Fruit fly (Drosophila melanogaster): Measurements from ENCODE around the gene Ir100a.

DNA sequence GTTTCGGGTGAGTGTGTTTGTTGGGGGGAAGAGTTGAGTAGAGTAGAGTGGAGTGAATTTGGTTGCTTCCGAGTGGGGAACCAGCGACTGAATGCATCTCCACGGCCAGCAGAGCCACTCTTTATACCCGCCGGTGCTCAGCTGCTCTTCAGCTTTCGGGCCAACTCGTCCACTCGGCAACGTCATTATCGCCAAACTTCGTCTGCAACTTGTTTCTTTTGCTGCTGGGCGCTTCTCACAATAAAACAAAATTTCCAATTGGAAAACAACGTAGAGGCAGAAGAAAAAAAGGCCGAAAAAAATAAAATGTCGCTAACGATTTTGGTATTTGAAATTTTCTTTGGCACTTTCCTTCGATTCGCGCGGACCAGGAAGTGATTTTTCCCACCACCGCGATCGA lies 36.1 kb upstream of the Ir100a start, which contains the start of gene CG2150:
- TF ChIP-seq CG8478 (optimal IDR thresholded peaks at IDR 0.05) (no peak), psq (optimal IDR thresholded peaks at IDR 0.05) (no peak), usp (GFP tag; optimal IDR thresholded peaks at IDR 0.05) (no peak), pan (optimal IDR thresholded peaks at IDR 0.05) (no peak), Dll (optimal IDR thresholded peaks at IDR 0.05) (no peak), EcR (GFP tag; optimal IDR thresholded peaks at IDR 0.05) (no peak)
